Worm (Caenorhabditis elegans): Measurements from ENCODE around the gene hpo-25.

DNA sequence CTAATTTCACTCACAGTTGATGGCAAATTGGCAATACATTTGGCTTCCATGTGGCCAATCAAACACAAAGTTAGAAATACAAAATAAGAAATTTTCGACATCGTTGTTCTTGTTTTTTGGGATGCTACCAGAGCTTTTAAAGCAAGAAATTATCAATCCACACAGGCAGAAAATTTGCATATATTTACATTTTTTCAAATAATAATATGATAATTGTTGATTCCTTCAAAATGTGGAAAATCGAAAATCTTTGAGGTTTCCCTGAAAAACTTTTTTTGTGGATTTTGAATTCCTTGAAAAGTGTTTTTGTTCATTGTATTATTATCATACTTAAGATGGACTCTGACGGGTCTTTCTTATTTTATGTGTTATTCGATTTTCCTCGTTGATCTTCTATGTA is 21.8 kb downstream of the hpo-25 start, which contains the start of gene F16G10.10:
- no peak for TF ChIP-seq nhr-232 (tag; optimal IDR thresholded peaks at IDR 0.05)
- no peak for TF ChIP-seq nhr-11 (tag; optimal IDR thresholded peaks at IDR 0.05)
- no peak for TF ChIP-seq fkh-10 (GFP tag; optimal IDR thresholded peaks at IDR 0.05)
- TF ChIP-seq rnt-1 (tag; optimal IDR thresholded peaks at IDR 0.05) = no peak
- no peak for TF ChIP-seq pha-4 (tag; optimal IDR thresholded peaks at IDR 0.05)
- no peak for TF ChIP-seq madf-2 (tag; optimal IDR thresholded peaks at IDR 0.05)
- no peak for TF ChIP-seq ahr-1 (tag; optimal IDR thresholded peaks at IDR 0.05)
- no peak for TF ChIP-seq ceh-9 (tag; optimal IDR thresholded peaks at IDR 0.05)
- TF ChIP-seq ceh-30 (tag; optimal IDR thresholded peaks at IDR 0.05) = no peak
- no peak for TF ChIP-seq pax-1 (tag; optimal IDR thresholded peaks at IDR 0.05)
- no peak for TF ChIP-seq hlh-30 (tag; optimal IDR thresholded peaks at IDR 0.05; ENCODE audit: insufficient read depth)
- TF ChIP-seq C08G9.2 (tag; optimal IDR thresholded peaks at IDR 0.05) = no peak
- TF ChIP-seq nfya-1 (tag; optimal IDR thresholded peaks at IDR 0.05) = no peak
- TF ChIP-seq pqm-1 (tag; optimal IDR thresholded peaks at IDR 0.05) = no peak
